Worm (Caenorhabditis elegans): ENCODE data around the gene C01B10.9.

DNA sequence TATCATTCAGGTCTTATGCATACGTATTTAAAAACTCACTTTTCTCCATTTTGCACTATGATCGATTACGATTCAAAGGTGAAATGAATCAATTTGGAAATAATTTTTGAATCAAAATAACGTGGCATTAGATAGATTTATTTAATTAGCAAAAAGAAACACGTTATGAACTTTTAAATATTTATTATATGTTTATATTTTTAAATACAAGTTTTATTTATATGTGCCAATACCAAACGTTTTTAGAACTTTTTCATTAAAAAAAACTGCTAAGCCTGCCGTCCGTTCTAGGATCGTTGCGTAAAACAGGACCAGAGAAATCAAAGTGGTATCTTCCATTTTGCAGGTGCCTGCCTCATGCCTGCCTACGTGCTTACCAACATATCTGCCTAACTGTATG is 34.7 kb upstream of the C01B10.9 start, which contains the start of gene F38A5.6:
- TF ChIP-seq mab-5 (tag; optimal IDR thresholded peaks at IDR 0.05) (no peak), ceh-39 (tag; optimal IDR thresholded peaks at IDR 0.05) (no peak), snpc-4 (tag; optimal IDR thresholded peaks at IDR 0.05) (no peak), nhr-28 (tag; optimal IDR thresholded peaks at IDR 0.05) (no peak)

All from whole organism, mixed stage, embryonic.